Worm (Caenorhabditis elegans) whole organism, L4 larva: Measurements from ENCODE around the gene dpf-2.

ENCODE experiments used
- F26F4.8 ChIP-seq: fragments of 200-800 bp; sonication (Bioruptor generic); conservative IDR thresholded peaks from 2 replicates; pipeline ENCODE4 v1.3.6; 2022; ENCODE audit warnings: missing genetic modification characterization, missing compliant biosample characterization
- F44E2.7 ChIP-seq: fragments of 200-800 bp; sonication (Bioruptor generic); IDR thresholded peaks from 2 replicates; pipeline ENCODE4 v2.1.2; 2022; ENCODE audit warnings: missing genetic modification characterization, missing compliant biosample characterization
- F49E8.2 ChIP-seq: sonication (generic microtip); optimal IDR thresholded peaks from 2 replicates; lab custom pipeline; 2016; ENCODE audit warnings: missing compliant biosample characterization, mild to moderate bottlenecking, missing genetic modification characterization, borderline replicate concordance
- R02D3.7 ChIP-seq: fragments of 150-350 bp; sonication (generic microtip); optimal IDR thresholded peaks from 3 replicates; lab custom pipeline; 2014; ENCODE audit warnings: missing biosample characterization, missing genetic modification characterization
- Y48G9A.11 ChIP-seq: fragments of 200-800 bp; sonication (Bioruptor generic); IDR thresholded peaks from 2 replicates; pipeline ENCODE4 v1.3.6; 2022; ENCODE audit warnings: missing genetic modification reagents, missing genetic modification characterization, missing compliant biosample characterization
- Y5F2A.4 ChIP-seq: fragments of 200-800 bp; sonication (Bioruptor generic); optimal IDR thresholded peaks from 2 replicates; lab custom pipeline; 2018; ENCODE audit warnings: mild to moderate bottlenecking, missing genetic modification characterization, missing compliant biosample characterization
- ZK546.5 ChIP-seq, 2 experiments: sonication (generic microtip); optimal IDR thresholded peaks; 2 replicates each; lab custom pipeline; 2017; ENCODE audit warnings: missing biosample characterization in 2 of 2, missing genetic modification characterization in 2 of 2
- ceh-20 ChIP-seq: fragments of 200-800 bp; sonication (Bioruptor generic); IDR thresholded peaks from 2 replicates; pipeline ENCODE4 v1.3.6; 2022; ENCODE audit warnings: missing genetic modification reagents, missing genetic modification characterization, missing compliant biosample characterization
- ceh-28 ChIP-seq: fragments of 150-350 bp; optimal IDR thresholded peaks from 2 replicates; lab custom pipeline; 2014; ENCODE audit warnings: missing biosample characterization, missing genetic modification reagents, missing genetic modification characterization
- daf-12 ChIP-seq: fragments of 150-350 bp; optimal IDR thresholded peaks from 2 replicates; lab custom pipeline; 2014; ENCODE audit warnings: missing biosample characterization, missing genetic modification reagents, missing genetic modification characterization
- daf-19 ChIP-seq: fragments of 200-800 bp; sonication (Bioruptor generic); conservative IDR thresholded peaks from 2 replicates; pipeline ENCODE4 v1.3.6; 2022; ENCODE audit warnings: missing genetic modification characterization, missing compliant biosample characterization
- daf-8 ChIP-seq: fragments of 200-800 bp; sonication (Bioruptor generic); IDR thresholded peaks from 2 replicates; pipeline ENCODE4 v1.3.6; 2022; ENCODE audit warnings: missing genetic modification characterization, missing compliant biosample characterization
- dmd-6 ChIP-seq: fragments of 200-800 bp; sonication (Bioruptor generic); IDR thresholded peaks from 2 replicates; pipeline ENCODE4 v1.3.6; 2022; ENCODE audit warnings: missing genetic modification reagents, missing genetic modification characterization, missing compliant biosample characterization
- dmd-9 ChIP-seq: fragments of 200-800 bp; sonication (Bioruptor generic); IDR thresholded peaks from 2 replicates; pipeline ENCODE4 v1.3.6; 2022; ENCODE audit warnings: missing genetic modification reagents, missing genetic modification characterization, missing compliant biosample characterization
- dpl-1 ChIP-seq: fragments of 150-350 bp; optimal IDR thresholded peaks from 2 replicates; lab custom pipeline; 2014; ENCODE audit warnings: missing biosample characterization, missing genetic modification reagents, missing genetic modification characterization
- duxl-1 ChIP-seq: sonication (generic microtip); optimal IDR thresholded peaks from 2 replicates; lab custom pipeline; 2016; ENCODE audit warnings: mild to moderate bottlenecking, missing genetic modification characterization, moderate library complexity, missing compliant biosample characterization; ENCODE audit not compliant: poor library complexity
- dve-1 ChIP-seq: sonication (generic microtip); optimal IDR thresholded peaks from 2 replicates; lab custom pipeline; 2017; ENCODE audit warnings: antibody characterized with exemption, mild to moderate bottlenecking, missing genetic modification characterization, missing compliant biosample characterization; ENCODE audit not compliant: insufficient read depth
- egl-27 ChIP-seq: sonication (generic microtip); optimal IDR thresholded peaks from 3 replicates; lab custom pipeline; 2017; ENCODE audit warnings: missing biosample characterization, missing genetic modification reagents, missing genetic modification characterization
- egl-43 ChIP-seq: fragments of 200-800 bp; sonication (Bioruptor generic); IDR thresholded peaks from 2 replicates; pipeline ENCODE4 v1.3.6; 2022; ENCODE audit warnings: missing genetic modification reagents, missing genetic modification characterization, missing compliant biosample characterization
- fos-1 ChIP-seq: fragments of 150-350 bp; optimal IDR thresholded peaks from 2 replicates; lab custom pipeline; 2014; ENCODE audit warnings: missing biosample characterization, missing genetic modification characterization
- gei-8 ChIP-seq: fragments of 200-800 bp; sonication (Bioruptor generic); optimal IDR thresholded peaks from 2 replicates; lab custom pipeline; 2018; ENCODE audit warnings: mild to moderate bottlenecking, missing genetic modification characterization, missing compliant biosample characterization
- hlh-11 ChIP-seq: fragments of 200-800 bp; sonication (Bioruptor generic); optimal IDR thresholded peaks from 2 replicates; lab custom pipeline; 2018; ENCODE audit warnings: mild to moderate bottlenecking, missing genetic modification characterization, missing compliant biosample characterization
- jun-1 ChIP-seq: fragments of 150-350 bp; optimal IDR thresholded peaks from 2 replicates; lab custom pipeline; 2014; ENCODE audit warnings: missing biosample characterization, missing genetic modification reagents, missing genetic modification characterization
- lin-39 ChIP-seq: fragments of 150-350 bp; optimal IDR thresholded peaks from 2 replicates; lab custom pipeline; 2014; ENCODE audit warnings: missing biosample characterization, missing genetic modification reagents, missing genetic modification characterization
- lsy-2 ChIP-seq, 2 experiments: fragments of 150-350 bp in 1 of 2; sonication (generic microtip) in 1 of 2; optimal IDR thresholded peaks; 2 replicates each; lab custom pipeline; 2014 to 2017; ENCODE audit warnings: missing biosample characterization in 2 of 2, missing genetic modification characterization in 2 of 2
- mes-2 ChIP-seq: sonication (generic microtip); optimal IDR thresholded peaks from 2 replicates; lab custom pipeline; 2016; ENCODE audit warnings: missing genotype, mild to moderate bottlenecking, missing genetic modification characterization, missing compliant biosample characterization; ENCODE audit not compliant: poor library complexity, severe bottlenecking
- mxl-2 ChIP-seq: fragments of 200-800 bp; sonication (Bioruptor generic); conservative IDR thresholded peaks from 2 replicates; pipeline ENCODE4 v1.3.6; 2022; ENCODE audit warnings: missing genetic modification reagents, missing genetic modification characterization, missing compliant biosample characterization
- nhr-111 ChIP-seq: fragments of 200-800 bp; sonication (Bioruptor generic); optimal IDR thresholded peaks from 2 replicates; lab custom pipeline; 2018; ENCODE audit warnings: mild to moderate bottlenecking, missing genetic modification characterization, missing compliant biosample characterization
- nhr-48 ChIP-seq: sonication (generic microtip); optimal IDR thresholded peaks from 2 replicates; lab custom pipeline; 2016; ENCODE audit warnings: mild to moderate bottlenecking, missing genetic modification characterization, missing compliant biosample characterization
- nhr-6 ChIP-seq: fragments of 150-350 bp; optimal IDR thresholded peaks from 2 replicates; lab custom pipeline; 2014; ENCODE audit warnings: missing biosample characterization, missing genetic modification characterization
- nhr-76 ChIP-seq: fragments of 150-350 bp; optimal IDR thresholded peaks from 2 replicates; lab custom pipeline; 2014; ENCODE audit warnings: missing biosample characterization, missing genetic modification characterization
- nhr-77 ChIP-seq: fragments of 150-350 bp; optimal IDR thresholded peaks from 2 replicates; lab custom pipeline; 2014; ENCODE audit warnings: missing biosample characterization, missing genetic modification characterization
- set-16 ChIP-seq: fragments of 200-800 bp; sonication (Bioruptor generic); IDR thresholded peaks from 2 replicates; pipeline ENCODE4 v1.3.6; 2022; ENCODE audit warnings: missing genetic modification reagents, missing genetic modification characterization, missing compliant biosample characterization
- spr-1 ChIP-seq: sonication (generic microtip); optimal IDR thresholded peaks from 2 replicates; lab custom pipeline; 2016; ENCODE audit warnings: mild to moderate bottlenecking, missing genetic modification characterization, missing compliant biosample characterization
- spr-3 ChIP-seq: fragments of 200-800 bp; sonication (Bioruptor generic); optimal IDR thresholded peaks from 2 replicates; lab custom pipeline; 2018; ENCODE audit warnings: mild to moderate bottlenecking, missing genetic modification characterization, missing compliant biosample characterization
- unc-62 ChIP-seq, 3 experiments: fragments of 150-350 bp in 1 of 3; sonication (generic microtip); optimal IDR thresholded peaks in 2 of 3; peaks in 1 of 3; 1 replicate in 1 of 3; 2 replicates in 2 of 3; lab custom pipeline; 2014 to 2017; ENCODE audit warnings: missing biosample characterization in 3 of 3, missing genetic modification characterization in 3 of 3, missing genetic modification reagents in 3 of 3, missing genotype in 1 of 3
- vab-7 ChIP-seq: fragments of 200-800 bp; sonication (Bioruptor generic); IDR thresholded peaks from 2 replicates; pipeline ENCODE4 v1.3.6; 2022; ENCODE audit warnings: missing genetic modification reagents, missing genetic modification characterization, missing compliant biosample characterization
- zfp-3 ChIP-seq: fragments of 200-800 bp; sonication (Bioruptor generic); conservative IDR thresholded peaks from 2 replicates; pipeline ENCODE4 v1.3.6; 2022; ENCODE audit warnings: missing genetic modification reagents, missing genetic modification characterization, missing compliant biosample characterization
- zip-2 ChIP-seq: fragments of 150-350 bp; optimal IDR thresholded peaks from 2 replicates; lab custom pipeline; 2014; ENCODE audit warnings: missing biosample characterization, missing genetic modification characterization

The dpf-2 gene

DNA sequence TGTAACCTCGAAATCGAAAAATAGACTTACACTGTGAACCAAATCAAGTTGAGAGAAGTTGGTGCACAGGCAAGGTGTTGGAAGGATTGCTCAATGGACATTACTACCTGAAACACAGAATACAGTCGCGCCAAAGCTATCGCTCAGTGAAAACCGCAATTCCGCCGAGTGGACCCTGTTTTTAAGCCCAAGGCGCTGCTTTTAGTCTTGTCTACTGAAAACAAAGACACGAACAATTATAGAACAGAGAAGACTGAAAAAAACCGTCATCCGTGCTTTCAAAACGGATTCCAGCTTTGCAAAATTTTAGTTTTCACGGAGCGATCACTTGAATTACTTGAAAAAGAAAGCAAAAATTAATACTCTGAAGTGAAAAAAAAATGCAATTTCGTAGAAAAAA, 36.6 kb downstream of the dpf-2 start, which contains the start of gene F31F6.1:
Gene F31F6.1, minus strand, starts transcription at position 101 of the 400 bp plus-strand sequence.
- TF ChIP-seq nhr-76 (tag; lab: Kevin White, UChicago): no peak
- TF ChIP-seq nhr-6 (tag; lab: Kevin White, UChicago): no peak
- TF ChIP-seq ceh-20 (GFP tag; lab: Robert Waterston, UW): no peak
- TF ChIP-seq ZK546.5 (tag; optimal IDR thresholded peaks at IDR 0.05; lab: Kevin White, UChicago): no peak
- no peak for TF ChIP-seq mes-2 (tag; lab: Kevin White, UChicago)
- no peak for TF ChIP-seq duxl-1 (tag; lab: Kevin White, UChicago)
- no peak for TF ChIP-seq jun-1 (tag; lab: Kevin White, UChicago)
- TF ChIP-seq vab-7 (GFP tag; lab: Robert Waterston, UW): no peak
- no peak for TF ChIP-seq hlh-11 (tag; lab: Kevin White, UChicago)
- TF ChIP-seq lsy-2 (tag; optimal IDR thresholded peaks at IDR 0.05; lab: Kevin White, UChicago): no peak
- TF ChIP-seq gei-8: no peak
- no peak for TF ChIP-seq spr-3 (GFP tag; lab: Kevin White, UChicago)

DNA sequence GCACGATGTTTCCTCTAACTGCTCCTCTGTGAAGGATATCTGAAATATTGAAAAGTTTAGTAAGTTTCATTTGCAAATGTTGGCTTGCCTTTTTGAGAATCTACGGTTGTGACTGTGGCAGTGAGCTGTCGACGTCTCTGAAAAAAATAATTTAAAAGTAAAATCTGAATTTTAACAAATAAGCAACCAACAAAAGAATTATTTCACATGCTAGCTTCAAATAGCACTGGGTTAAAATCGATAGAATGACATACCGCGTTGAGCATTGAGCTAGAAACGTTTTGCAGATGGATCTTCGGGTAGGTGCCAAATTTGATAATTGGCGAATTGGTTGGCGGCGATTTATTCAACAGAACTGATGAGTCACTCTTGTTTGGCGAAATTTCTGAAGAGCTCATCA, 40.1 kb downstream of the dpf-2 start, which contains the start of gene F31F6.2:
Gene F31F6.2, minus strand, starts transcription at position 101 of the 400 bp plus-strand sequence.
- no peak for TF ChIP-seq daf-19
- no peak for TF ChIP-seq dpl-1
- TF ChIP-seq zip-2 (tag; lab: Kevin White, UChicago): no peak
- no peak for TF ChIP-seq nhr-48 (tag; lab: Kevin White, UChicago)
- TF ChIP-seq spr-3 (GFP tag; lab: Kevin White, UChicago): no peak
- TF ChIP-seq Y48G9A.11 (GFP tag; lab: Robert Waterston, UW): no peak
- TF ChIP-seq F44E2.7: no peak
- TF ChIP-seq dmd-9 (GFP tag; lab: Robert Waterston, UW): no peak
- no peak for TF ChIP-seq egl-43
- TF ChIP-seq fos-1 (tag; lab: Kevin White, UChicago): no peak
- no peak for TF ChIP-seq nhr-111
- TF ChIP-seq dmd-6 (GFP tag; lab: Robert Waterston, UW): no peak
- TF ChIP-seq mxl-2 (GFP tag; lab: Robert Waterston, UW): no peak
- no peak for TF ChIP-seq F26F4.8 (GFP tag; lab: Robert Waterston, UW)
- TF ChIP-seq daf-12 (tag; lab: Kevin White, UChicago): no peak
- no peak for TF ChIP-seq F49E8.2 (tag; lab: Kevin White, UChicago)

DNA sequence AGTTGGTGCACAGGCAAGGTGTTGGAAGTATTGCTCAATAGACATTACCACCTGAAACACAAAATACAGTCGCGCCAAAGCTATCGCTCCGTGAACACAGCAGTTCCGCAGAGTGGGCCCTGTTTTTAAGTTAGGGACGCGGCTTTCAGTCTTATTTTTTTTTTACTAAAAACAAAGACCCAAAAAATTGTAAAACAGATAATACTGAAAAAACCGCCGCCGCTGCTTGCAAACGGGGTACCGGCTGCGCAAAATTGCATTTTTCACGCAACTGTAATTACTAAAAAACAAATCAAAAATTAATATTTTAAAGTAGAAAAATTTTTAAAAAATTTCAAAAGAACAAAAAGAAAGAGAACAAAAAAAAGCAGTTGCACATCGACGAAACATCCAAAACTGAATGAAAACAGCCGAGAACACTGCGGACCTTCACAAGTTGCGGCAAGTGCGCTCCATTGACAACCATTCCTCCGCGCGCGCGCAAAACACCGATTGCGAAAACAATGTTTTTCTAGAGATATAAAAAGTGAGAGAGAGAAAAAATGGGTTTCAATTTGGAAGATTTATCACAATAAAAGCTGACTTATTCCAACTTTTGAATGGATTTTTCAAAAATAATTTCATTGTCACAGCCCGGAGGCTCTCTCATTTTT, 41.3 kb downstream of the dpf-2 start, which contains the start of gene F31F6.3:
Gene F31F6.3, minus strand, starts transcription at position 51 of the 653 bp plus-strand sequence.
- TF ChIP-seq dve-1 (tag; lab: Kevin White, UChicago) (no peak), ceh-28 (tag; lab: Kevin White, UChicago) (no peak), unc-62 (GFP tag; optimal IDR thresholded peaks at IDR 0.05 in 1 of 2; lab: Kevin White, UChicago) (no peak), unc-62 (tag; optimal IDR thresholded peaks at IDR 0.05; lab: Kevin White, UChicago) (no peak), daf-8 (no peak), dmd-6 (GFP tag; lab: Robert Waterston, UW) (no peak), daf-19 (no peak), dmd-9 (GFP tag; lab: Robert Waterston, UW) (no peak), Y5F2A.4 (GFP tag; lab: Kevin White, UChicago) (no peak), egl-27 (no peak), R02D3.7 (tag; lab: Kevin White, UChicago) (no peak), F44E2.7 (no peak), nhr-77 (tag; lab: Kevin White, UChicago) (no peak), set-16 (no peak), zfp-3 (GFP tag; lab: Robert Waterston, UW) (no peak), lin-39 (tag; lab: Kevin White, UChicago) (no peak), spr-1 (no peak)
